Worm (Caenorhabditis elegans) whole organism, midembryonic: ENCODE data around the gene clec-59.

Experiments used
- T22C8.4 ChIP-seq: fragments of 200-800 bp; sonication (Bioruptor generic); IDR thresholded peaks from 2 replicates; pipeline ENCODE4 v1.3.6; 2022; ENCODE audit warnings: missing genetic modification characterization, missing compliant biosample characterization
- cog-1 ChIP-seq: sonication (generic microtip); optimal IDR thresholded peaks from 2 replicates; lab custom pipeline; 2016; ENCODE audit warnings: missing genetic modification characterization, missing compliant biosample characterization
- flt-1 ChIP-seq: fragments of 200-800 bp; sonication (Bioruptor generic); IDR thresholded peaks from 2 replicates; pipeline ENCODE4 v1.3.6; 2022; ENCODE audit warnings: missing genetic modification characterization, missing compliant biosample characterization
- klf-2 ChIP-seq: fragments of 200-800 bp; sonication (Bioruptor generic); conservative IDR thresholded peaks from 2 replicates; pipeline ENCODE4 v1.3.6; 2022; ENCODE audit warnings: missing genetic modification reagents, missing genetic modification characterization, missing compliant biosample characterization
- med-1 ChIP-seq: sonication (generic microtip); optimal IDR thresholded peaks from 2 replicates; lab custom pipeline; 2017; ENCODE audit warnings: missing genetic modification characterization, mild to moderate bottlenecking, missing compliant biosample characterization, antibody characterized with exemption, missing genetic modification reagents; ENCODE audit not compliant: insufficient read depth
- ref-1 ChIP-seq: fragments of 200-800 bp; sonication (Bioruptor generic); conservative IDR thresholded peaks from 2 replicates; pipeline ENCODE4 v1.3.6; 2022; ENCODE audit warnings: missing genetic modification reagents, missing genetic modification characterization, missing compliant biosample characterization
- tab-1 ChIP-seq: fragments of 200-800 bp; sonication (Bioruptor generic); IDR thresholded peaks from 2 replicates; pipeline ENCODE4 v1.3.6; 2022; ENCODE audit warnings: missing genetic modification characterization, missing compliant biosample characterization
- ztf-23 ChIP-seq: fragments of 200-800 bp; sonication (Bioruptor generic); IDR thresholded peaks from 2 replicates; pipeline ENCODE4 v1.3.6; 2022; ENCODE audit warnings: missing genetic modification reagents, missing genetic modification characterization, missing compliant biosample characterization
- ztf-29 ChIP-seq: fragments of 200-800 bp; sonication (Bioruptor generic); IDR thresholded peaks from 2 replicates; pipeline ENCODE4 v1.3.6; 2022; ENCODE audit warnings: missing genetic modification reagents, missing genetic modification characterization, missing compliant biosample characterization

DNA sequence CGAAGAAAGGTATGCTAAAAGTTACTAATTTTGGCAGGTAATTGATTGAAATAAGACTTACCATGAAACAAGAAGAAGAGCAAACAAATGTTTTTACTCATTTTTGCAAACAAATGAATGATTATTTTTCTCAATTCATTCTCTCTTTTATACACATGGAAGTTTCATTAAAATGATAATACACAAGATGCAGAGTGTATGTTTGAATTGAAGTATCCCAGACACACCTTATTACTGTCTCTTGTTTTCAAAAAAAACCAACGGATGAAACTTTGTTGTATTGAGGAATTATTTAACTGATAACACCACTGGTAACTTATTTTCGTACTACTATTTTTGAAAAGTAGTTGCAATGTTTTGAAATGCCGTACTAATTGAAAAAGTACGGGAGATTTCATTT is at the start of gene clec-59:
- TF ChIP-seq flt-1 (GFP tag; lab: Robert Waterston, UW) (no peak), ref-1 (GFP tag; lab: Robert Waterston, UW) (no peak), med-1 (no peak), klf-2 (GFP tag; lab: Robert Waterston, UW) (no peak), cog-1 (no peak), T22C8.4 (no peak), ztf-29 (no peak), tab-1 (GFP tag; lab: Robert Waterston, UW) (no peak), ztf-23 (GFP tag; lab: Robert Waterston, UW) (no peak)
